Worm (Caenorhabditis elegans) whole organism, young adult: ENCODE data around the gene R193.6.

ENCODE experiments used
- B0019.2 ChIP-seq: fragments of 200-800 bp; sonication (Bioruptor generic); conservative IDR thresholded peaks from 2 replicates; pipeline ENCODE4 v1.3.6; 2022; ENCODE audit warnings: missing genetic modification reagents, missing genetic modification characterization, missing compliant biosample characterization
- B0035.1 ChIP-seq: sonication (generic microtip); optimal IDR thresholded peaks from 2 replicates; lab custom pipeline; 2016; ENCODE audit warnings: missing genetic modification characterization, mild to moderate bottlenecking, missing compliant biosample characterization, missing genotype, missing genetic modification reagents
- B0261.1 ChIP-seq: sonication (generic microtip); optimal IDR thresholded peaks from 2 replicates; lab custom pipeline; 2016; ENCODE audit warnings: mild to moderate bottlenecking, missing genetic modification characterization, moderate library complexity, missing compliant biosample characterization
- C17E4.6 ChIP-seq: fragments of 200-800 bp; sonication (Bioruptor generic); IDR thresholded peaks from 2 replicates; pipeline ENCODE4 v1.3.6; 2022; ENCODE audit warnings: missing genetic modification reagents, missing genetic modification characterization, missing compliant biosample characterization
- F22D6.2 ChIP-seq: sonication (generic microtip); optimal IDR thresholded peaks from 2 replicates; lab custom pipeline; 2016; ENCODE audit warnings: mild to moderate bottlenecking, missing genetic modification characterization, missing compliant biosample characterization
- F23B12.7 ChIP-seq: sonication (generic microtip); optimal IDR thresholded peaks from 2 replicates; lab custom pipeline; 2017; ENCODE audit warnings: missing genetic modification characterization, mild to moderate bottlenecking, missing compliant biosample characterization, antibody characterized with exemption, moderate library complexity; ENCODE audit not compliant: insufficient read depth
- F39B2.1 ChIP-seq: fragments of 200-800 bp; sonication (Bioruptor generic); IDR thresholded peaks from 2 replicates; pipeline ENCODE4 v1.3.6; 2022; ENCODE audit warnings: missing genetic modification reagents, missing genetic modification characterization, missing compliant biosample characterization
- F49E8.2 ChIP-seq: sonication (generic microtip); optimal IDR thresholded peaks from 3 replicates; lab custom pipeline; 2017; ENCODE audit warnings: missing genetic modification characterization, mild to moderate bottlenecking, missing compliant biosample characterization, antibody characterized with exemption, moderate library complexity; ENCODE audit not compliant: insufficient read depth
- F57C9.4 ChIP-seq: sonication (generic microtip); optimal IDR thresholded peaks from 2 replicates; lab custom pipeline; 2017; ENCODE audit warnings: mild to moderate bottlenecking, missing genetic modification characterization, missing compliant biosample characterization
- T26A5.8 ChIP-seq: sonication (generic microtip); optimal IDR thresholded peaks from 2 replicates; lab custom pipeline; 2016; ENCODE audit warnings: missing genetic modification characterization, missing compliant biosample characterization
- Y67H2A.10 ChIP-seq: fragments of 200-800 bp; sonication (Bioruptor generic); conservative IDR thresholded peaks from 2 replicates; pipeline ENCODE4 v1.3.6; 2022; ENCODE audit warnings: missing genetic modification reagents, missing genetic modification characterization, missing compliant biosample characterization
- ama-1 ChIP-seq, 3 experiments: fragments of 150-350 bp in 1 of 3; sonication (generic microtip) in 2 of 3; optimal IDR thresholded peaks; 2 replicates each; lab custom pipeline; 2014 to 2018; ENCODE audit warnings: missing biosample characterization in 2 of 3, missing genetic modification characterization in 2 of 3, missing genetic modification reagents in 2 of 3
- cebp-2 ChIP-seq: fragments of 200-800 bp; sonication (Bioruptor generic); IDR thresholded peaks from 2 replicates; pipeline ENCODE4 v1.3.6; 2022; ENCODE audit warnings: missing genetic modification characterization, missing compliant biosample characterization
- ceh-27 ChIP-seq: fragments of 200-800 bp; sonication (Bioruptor generic); optimal IDR thresholded peaks from 2 replicates; lab custom pipeline; 2018; ENCODE audit warnings: mild to moderate bottlenecking, missing genetic modification characterization, moderate library complexity, missing compliant biosample characterization
- ceh-40 ChIP-seq: fragments of 200-800 bp; sonication (Bioruptor generic); IDR thresholded peaks from 2 replicates; pipeline ENCODE4 v1.3.6; 2022; ENCODE audit warnings: missing genetic modification characterization, missing compliant biosample characterization
- ceh-79 ChIP-seq: sonication (generic microtip); optimal IDR thresholded peaks from 2 replicates; lab custom pipeline; 2017; ENCODE audit warnings: mild to moderate bottlenecking, missing genetic modification characterization, missing compliant biosample characterization
- chd-7 ChIP-seq: sonication (generic microtip); optimal IDR thresholded peaks from 2 replicates; lab custom pipeline; 2016; ENCODE audit warnings: mild to moderate bottlenecking, missing genetic modification characterization, moderate library complexity, missing compliant biosample characterization
- dox-1 ChIP-seq: fragments of 200-800 bp; sonication (Bioruptor generic); IDR thresholded peaks from 2 replicates; pipeline ENCODE4 v1.3.6; 2022; ENCODE audit warnings: missing genetic modification reagents, missing genetic modification characterization, missing compliant biosample characterization
- hmg-1.2 ChIP-seq: fragments of 200-800 bp; sonication (Bioruptor generic); IDR thresholded peaks from 2 replicates; pipeline ENCODE4 v1.3.6; 2022; ENCODE audit warnings: missing genetic modification reagents, missing genetic modification characterization, missing compliant biosample characterization
- let-526 ChIP-seq: fragments of 200-800 bp; sonication (Bioruptor generic); IDR thresholded peaks from 2 replicates; pipeline ENCODE4 v1.3.6; 2022; ENCODE audit warnings: missing genetic modification reagents, missing genetic modification characterization, missing compliant biosample characterization
- let-607 ChIP-seq, 2 experiments: fragments of 200-800 bp in 1 of 2; sonication (Bioruptor generic) in 1 of 2; sonication (generic microtip) in 1 of 2; optimal IDR thresholded peaks; 2 replicates each; lab custom pipeline; 2016 to 2018; ENCODE audit warnings: mild to moderate bottlenecking in 2 of 2, missing compliant biosample characterization in 2 of 2, missing genetic modification characterization in 2 of 2, moderate library complexity in 2 of 2, missing genotype in 1 of 2
- lin-40 ChIP-seq: sonication (generic microtip); optimal IDR thresholded peaks from 2 replicates; lab custom pipeline; 2016; ENCODE audit warnings: missing genetic modification characterization, mild to moderate bottlenecking, missing compliant biosample characterization, missing genotype, missing genetic modification reagents
- mes-4 ChIP-seq: sonication (generic microtip); optimal IDR thresholded peaks from 2 replicates; lab custom pipeline; 2016; ENCODE audit warnings: missing genotype, missing genetic modification characterization, missing compliant biosample characterization
- nfyb-1 ChIP-seq: fragments of 200-800 bp; sonication (Bioruptor generic); IDR thresholded peaks from 2 replicates; pipeline ENCODE4 v1.3.6; 2022; ENCODE audit warnings: missing genetic modification reagents, missing genetic modification characterization, missing compliant biosample characterization
- nhr-179 ChIP-seq: sonication (generic microtip); optimal IDR thresholded peaks from 2 replicates; lab custom pipeline; 2016; ENCODE audit warnings: mild to moderate bottlenecking, missing genetic modification characterization, missing compliant biosample characterization
- nhr-80 ChIP-seq: sonication (generic microtip); optimal IDR thresholded peaks from 2 replicates; lab custom pipeline; 2016; ENCODE audit warnings: missing genetic modification characterization, missing compliant biosample characterization
- rec-8 ChIP-seq, 2 experiments: sonication (generic microtip); optimal IDR thresholded peaks; 2 replicates each; lab custom pipeline; 2016; ENCODE audit warnings: mild to moderate bottlenecking in 2 of 2, missing genetic modification characterization in 2 of 2, missing genetic modification reagents in 2 of 2, missing genotype in 2 of 2, missing biosample characterization in 1 of 2, missing compliant biosample characterization in 1 of 2, moderate library complexity in 1 of 2
- rpc-1 ChIP-seq, 2 experiments: fragments of 150-350 bp in 1 of 2; sonication (generic microtip) in 1 of 2; optimal IDR thresholded peaks; 2 replicates each; lab custom pipeline; 2014 to 2018; ENCODE audit warnings: missing biosample characterization in 1 of 2, missing genetic modification characterization in 1 of 2, missing genetic modification reagents in 1 of 2, missing genotype in 1 of 2
- sea-2 ChIP-seq: fragments of 200-800 bp; sonication (Bioruptor generic); IDR thresholded peaks from 2 replicates; pipeline ENCODE4 v1.3.6; 2022; ENCODE audit warnings: missing genetic modification characterization, missing compliant biosample characterization
- snpc-1.1 ChIP-seq: sonication (generic microtip); optimal IDR thresholded peaks from 2 replicates; lab custom pipeline; 2017; ENCODE audit warnings: missing genetic modification characterization, mild to moderate bottlenecking, missing compliant biosample characterization, antibody characterized with exemption, moderate library complexity, missing genotype, missing genetic modification reagents; ENCODE audit not compliant: insufficient read depth
- snpc-4 ChIP-seq, 5 experiments: fragments of 150-350 bp in 1 of 5; sonication (generic microtip) in 4 of 5; optimal IDR thresholded peaks; 2 replicates each; lab custom pipeline; 2014 to 2018; ENCODE audit warnings: missing genetic modification characterization in 5 of 5, missing biosample characterization in 3 of 5, antibody characterized with exemption in 2 of 5, mild to moderate bottlenecking in 2 of 5, missing compliant biosample characterization in 2 of 5, missing genotype in 2 of 5, moderate library complexity in 2 of 5, missing genetic modification reagents in 1 of 5
- tbp1 ChIP-seq: fragments of 200-800 bp; sonication (Bioruptor generic); optimal IDR thresholded peaks from 2 replicates; lab custom pipeline; 2018; ENCODE audit warnings: mild to moderate bottlenecking, missing genetic modification characterization, missing compliant biosample characterization
- tlf-1 ChIP-seq: fragments of 200-800 bp; sonication (Bioruptor generic); optimal IDR thresholded peaks from 2 replicates; lab custom pipeline; 2018; ENCODE audit warnings: mild to moderate bottlenecking, missing genetic modification characterization, missing compliant biosample characterization
- unc-62 ChIP-seq: fragments of 150-350 bp; optimal IDR thresholded peaks from 2 replicates; lab custom pipeline; 2014; ENCODE audit warnings: missing biosample characterization, missing genetic modification reagents, missing genetic modification characterization
- ztf-18 ChIP-seq: sonication (generic microtip); optimal IDR thresholded peaks from 2 replicates; lab custom pipeline; 2016; ENCODE audit warnings: missing genotype, mild to moderate bottlenecking, missing genetic modification characterization, missing compliant biosample characterization

The R193.6 gene

DNA sequence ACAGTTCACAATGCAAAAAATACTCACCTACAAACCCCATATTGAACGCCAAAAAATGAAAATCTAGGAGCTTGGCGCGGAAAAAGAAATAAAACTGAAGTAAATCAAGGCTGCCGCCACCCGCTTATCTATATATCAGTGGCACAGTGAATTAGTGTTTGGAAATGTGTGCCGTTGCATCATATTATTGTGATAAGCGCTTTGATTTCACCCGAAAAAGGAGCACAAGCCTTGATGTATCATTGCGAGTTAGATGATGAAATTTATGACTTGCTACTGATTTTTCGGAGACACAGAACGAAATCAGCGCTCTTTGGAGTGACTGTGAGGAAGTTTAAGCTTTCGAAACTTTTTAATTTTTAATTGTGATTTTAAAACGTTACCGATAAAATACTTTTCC lies at the start of gene R193.6, which contains the start of gene R193.2:
TSS of gene R193.6 (plus strand) at position 350 of the 400 bp plus-strand sequence.
TSS of gene R193.2 (minus strand) at position 148 of the 400 bp plus-strand sequence.
- TF ChIP-seq snpc-4 (GFP tag; optimal IDR thresholded peaks at IDR 0.05; lab: Kevin White, UChicago) = no peak
- TF ChIP-seq snpc-4 (tag; optimal IDR thresholded peaks at IDR 0.05; lab: Kevin White, UChicago) = no peak
- no peak for TF ChIP-seq rec-8 (tag; optimal IDR thresholded peaks at IDR 0.05; lab: Kevin White, UChicago)
- TF ChIP-seq Y67H2A.10 = no peak
- TF ChIP-seq let-607 (tag; optimal IDR thresholded peaks at IDR 0.05; lab: Kevin White, UChicago) = peak in 1 of 2 experiments; percentile 14
- TF ChIP-seq nfyb-1 = no peak
- peak; percentile 94 for TF ChIP-seq nhr-80 (tag; lab: Kevin White, UChicago)
- TF ChIP-seq snpc-1.1 (tag; lab: Kevin White, UChicago) = no peak
- no peak for TF ChIP-seq hmg-1.2 (GFP tag; lab: Robert Waterston, UW)
- TF ChIP-seq dox-1 (GFP tag; lab: Robert Waterston, UW) = peak; percentile 38; the same call in 1 of the 2 replicates

DNA sequence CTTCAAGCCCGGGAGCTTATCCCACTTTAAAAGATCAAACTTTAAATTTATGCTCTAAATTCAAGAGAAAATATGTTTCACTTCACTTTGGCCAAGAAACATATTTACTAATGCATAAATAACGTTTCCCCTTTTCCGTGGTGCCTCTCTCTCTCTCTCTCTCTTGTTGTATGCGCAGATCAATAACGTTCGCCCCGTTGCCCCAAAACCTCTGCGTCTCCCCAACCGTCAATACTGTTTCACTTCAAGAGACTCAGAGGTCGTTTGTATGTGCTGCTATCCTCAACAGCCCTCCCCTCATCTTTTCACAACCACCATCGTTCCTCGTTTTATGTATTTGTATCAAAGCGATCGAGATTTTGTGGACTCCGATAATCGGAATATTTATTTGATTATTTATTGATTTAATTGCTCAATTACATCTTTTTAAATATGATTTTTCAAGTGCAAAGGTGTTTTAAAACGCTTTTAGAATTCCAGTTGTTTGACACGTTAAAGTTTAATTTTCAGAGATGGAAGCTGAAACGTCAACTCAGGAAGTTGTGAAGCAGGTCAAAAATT lies 44.8 kb upstream of the R193.6 start, which contains the start of gene ife-4:
TSS of gene ife-4 (plus strand) at position 511 of the 561 bp plus-strand sequence.
- TF ChIP-seq F57C9.4 (tag; lab: Kevin White, UChicago) (no peak), hmg-1.2 (GFP tag; lab: Robert Waterston, UW) (peak; percentile 44; the same call in 1 of the 2 replicates)

DNA sequence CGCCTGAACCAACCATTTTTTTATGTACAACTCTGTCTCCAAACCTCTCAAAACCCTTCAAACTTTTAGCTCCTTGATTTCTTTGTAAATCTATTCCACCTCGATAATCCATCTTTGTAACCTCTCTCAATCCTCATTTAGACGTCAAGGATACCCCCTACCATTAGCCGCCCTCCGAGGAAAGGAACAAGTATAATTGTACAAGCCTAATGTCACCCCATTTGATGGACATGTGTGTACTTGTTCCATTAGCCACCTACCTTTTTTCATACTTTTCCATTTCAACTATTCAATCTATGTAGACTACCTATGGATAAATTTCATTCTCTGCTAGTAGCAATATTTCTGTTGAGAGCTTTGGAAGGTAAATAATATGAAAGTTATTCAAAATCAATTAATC lies 40.8 kb upstream of the R193.6 start, which contains the start of gene C05D9.4:
TSS of gene C05D9.4 (plus strand) at position 301 of the 400 bp plus-strand sequence.
- no peak for TF ChIP-seq chd-7 (tag; lab: Kevin White, UChicago)
- TF ChIP-seq T26A5.8 (tag; lab: Kevin White, UChicago) = no peak
- TF ChIP-seq let-526 (GFP tag; lab: Robert Waterston, UW) = no peak
- TF ChIP-seq ama-1 (optimal IDR thresholded peaks at IDR 0.05; lab: Kevin White, UChicago) = no peak
- TF ChIP-seq ama-1 (GFP tag; optimal IDR thresholded peaks at IDR 0.05; lab: Kevin White, UChicago) = no peak
- TF ChIP-seq lin-40 (tag; lab: Kevin White, UChicago) = no peak
- TF ChIP-seq unc-62 = no peak
- no peak for TF ChIP-seq cebp-2 (GFP tag; lab: Robert Waterston, UW)
- TF ChIP-seq F49E8.2 = no peak
- no peak for TF ChIP-seq mes-4 (tag; lab: Kevin White, UChicago)
- no peak for TF ChIP-seq nhr-179 (tag; lab: Kevin White, UChicago)
- no peak for TF ChIP-seq rpc-1 (optimal IDR thresholded peaks at IDR 0.05; lab: Kevin White, UChicago)
- no peak for TF ChIP-seq rpc-1 (tag; optimal IDR thresholded peaks at IDR 0.05; lab: Kevin White, UChicago)
- no peak for TF ChIP-seq ceh-40 (GFP tag; lab: Robert Waterston, UW)
- no peak for TF ChIP-seq tbp1 (GFP tag; lab: Kevin White, UChicago)
- TF ChIP-seq F39B2.1 = no peak
- TF ChIP-seq ceh-27 (GFP tag; lab: Kevin White, UChicago) = no peak

DNA sequence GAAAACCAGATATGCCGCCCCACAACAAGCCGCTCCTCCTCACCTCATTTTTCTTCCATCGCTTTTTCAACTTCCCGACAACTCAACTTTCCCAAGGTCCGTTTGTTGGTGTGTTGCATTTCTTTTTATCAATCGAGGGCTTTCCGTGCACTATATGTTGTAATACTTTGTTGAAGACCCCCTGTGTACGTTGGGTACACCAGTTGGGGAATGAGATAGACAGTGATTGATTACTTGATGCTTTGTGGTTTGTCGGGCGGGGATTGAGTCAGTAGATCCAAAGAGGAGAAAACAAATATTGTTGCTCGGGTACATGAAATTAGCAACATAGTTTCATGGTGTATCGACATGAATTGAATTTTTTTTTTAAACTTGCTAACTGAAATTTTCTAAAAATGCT lies 39.7 kb upstream of the R193.6 start:
- TF ChIP-seq tlf-1 (GFP tag; lab: Kevin White, UChicago) = no peak
- no peak for TF ChIP-seq ceh-79 (tag; lab: Kevin White, UChicago)
- no peak for TF ChIP-seq C17E4.6 (GFP tag; lab: Robert Waterston, UW)
- TF ChIP-seq sea-2 (GFP tag; lab: Robert Waterston, UW) = no peak
- no peak for TF ChIP-seq cebp-2 (GFP tag; lab: Robert Waterston, UW)
- no peak for TF ChIP-seq F22D6.2 (tag; lab: Kevin White, UChicago)
- no peak for TF ChIP-seq ztf-18
- no peak for TF ChIP-seq rec-8 (tag; optimal IDR thresholded peaks at IDR 0.05; lab: Kevin White, UChicago)
- no peak for TF ChIP-seq rpc-1 (optimal IDR thresholded peaks at IDR 0.05; lab: Kevin White, UChicago)
- no peak for TF ChIP-seq rpc-1 (tag; optimal IDR thresholded peaks at IDR 0.05; lab: Kevin White, UChicago)
- no peak for TF ChIP-seq F23B12.7
- TF ChIP-seq B0019.2 (GFP tag; lab: Robert Waterston, UW) = no peak
- no peak for TF ChIP-seq B0261.1 (tag; lab: Kevin White, UChicago)
- TF ChIP-seq mes-4 (tag; lab: Kevin White, UChicago) = no peak
- no peak for TF ChIP-seq nfyb-1
- no peak for TF ChIP-seq B0035.1
- TF ChIP-seq, all 124 proteins: peak for 0
